Fruit fly (Drosophila melanogaster): ENCODE measurements around the gene Psf1.

Psf1 gene

DNA sequence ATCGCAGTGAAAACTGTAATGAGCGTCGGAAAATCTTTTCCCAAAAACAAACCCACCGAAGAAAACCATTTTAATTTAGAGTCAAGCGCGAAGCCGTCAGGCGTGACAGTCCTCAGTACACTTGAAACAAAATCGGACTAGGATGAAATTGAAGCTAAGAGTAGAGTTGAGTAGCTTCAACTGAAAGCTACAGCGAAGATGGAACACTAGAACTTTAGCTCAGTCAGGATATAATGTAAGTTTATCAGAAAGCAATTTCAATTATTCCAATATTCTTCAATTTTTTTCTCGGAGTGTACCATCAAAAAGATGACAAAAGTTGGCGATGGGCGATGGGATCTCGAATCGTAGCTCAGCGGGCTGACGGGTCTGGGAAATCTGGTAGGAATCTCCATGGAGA, 31.0 kb downstream of the Psf1 start (continued):
- peak; percentile 1 for TF ChIP-seq repo (GFP tag; optimal IDR thresholded peaks at IDR 0.05)
- peak; percentile 53 for TF ChIP-seq tin (GFP tag; optimal IDR thresholded peaks at IDR 0.05)
- peak; percentile 15 for TF ChIP-seq CG15269 (tag; optimal IDR thresholded peaks at IDR 0.05)
- TF ChIP-seq CG3407 (GFP tag; optimal IDR thresholded peaks at IDR 0.05) = peak; percentile 17
- no peak for TF ChIP-seq Trl (optimal IDR thresholded peaks at IDR 0.05)
- peak; percentile 2 for TF ChIP-seq Trl (GFP tag; optimal IDR thresholded peaks at IDR 0.05)
- no peak for TF ChIP-seq CG4730 (GFP tag; IDR thresholded peaks at IDR 0.05)
- TF ChIP-seq CG32532 (GFP tag; IDR thresholded peaks at IDR 0.05) = 0 out of 2 replicates have a peak, but pooled peaks have one; percentile 17
- TF ChIP-seq CG15696 (tag; optimal IDR thresholded peaks at IDR 0.05) = peak; percentile 48
- no peak for TF ChIP-seq mam (GFP tag; optimal IDR thresholded peaks at IDR 0.05)
- peak; percentile 94 for TF ChIP-seq sens (GFP tag)
- TF ChIP-seq CG12659 (GFP tag; optimal IDR thresholded peaks at IDR 0.05) = peak; percentile 1
- peak; percentile 68; the same call in 1 of the 2 replicates for TF ChIP-seq chm (GFP tag; IDR thresholded peaks at IDR 0.05)
- TF ChIP-seq CG4854 (GFP tag; optimal IDR thresholded peaks at IDR 0.05) = no peak
- peak; percentile 44 for TF ChIP-seq grau (tag; optimal IDR thresholded peaks at IDR 0.05)
- no peak for TF ChIP-seq ara (GFP tag; IDR thresholded peaks at IDR 0.05)
- no peak for TF ChIP-seq CG3838 (GFP tag; optimal IDR thresholded peaks at IDR 0.05)
- TF ChIP-seq CG7786 (GFP tag; optimal IDR thresholded peaks at IDR 0.05) = no peak
- no peak for TF ChIP-seq Sox100B (GFP tag; optimal IDR thresholded peaks at IDR 0.05)
- TF ChIP-seq inv (GFP tag; IDR thresholded peaks at IDR 0.05; ENCODE audit: partially characterized antibody) = no peak
- peak; percentile 28 for TF ChIP-seq CG4424 (GFP tag; optimal IDR thresholded peaks at IDR 0.05)
- TF ChIP-seq jing (GFP tag; optimal IDR thresholded peaks at IDR 0.05) = peak; percentile 28
- peak; percentile 65 for TF ChIP-seq sisA (GFP tag; IDR thresholded peaks at IDR 0.05)

DNA sequence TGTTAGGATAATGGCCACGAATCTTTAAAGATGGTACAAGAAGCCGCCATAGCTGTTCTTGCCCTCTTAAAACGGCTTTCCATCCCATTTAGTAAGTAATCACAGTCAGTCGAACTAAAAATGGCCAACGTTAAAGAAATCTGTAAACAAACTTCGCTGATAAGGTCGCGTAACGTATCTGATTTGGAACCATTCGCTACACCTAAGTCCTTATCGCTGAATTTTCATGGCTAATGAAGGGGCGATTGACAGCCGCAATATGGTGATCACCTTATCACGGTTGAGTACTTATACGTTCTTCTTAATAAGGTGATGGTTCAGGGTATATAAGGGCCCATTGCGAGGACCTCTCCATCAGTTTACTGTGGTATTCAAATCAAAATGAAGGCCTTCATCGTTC, 34.9 kb downstream of the Psf1 start, which contains the start of gene LysE:
Gene LysE (plus strand): TSS at position 257 of the 400 bp plus-strand sequence.
- TF ChIP-seq CG1529 (GFP tag; optimal IDR thresholded peaks at IDR 0.05) = no peak
- TF ChIP-seq exex (tag; optimal IDR thresholded peaks at IDR 0.05) = peak; percentile 62
- no peak for TF ChIP-seq CG4404 (GFP tag; IDR thresholded peaks at IDR 0.05)
- peak; percentile 45 for TF ChIP-seq Hey (tag; optimal IDR thresholded peaks at IDR 0.05)
- peak; percentile 8 for TF ChIP-seq sug (tag; optimal IDR thresholded peaks at IDR 0.05)
- TF ChIP-seq Fer1 (GFP tag; optimal IDR thresholded peaks at IDR 0.05) = no peak
- peak; percentile 21 for TF ChIP-seq CG18599 (GFP tag; optimal IDR thresholded peaks at IDR 0.05)
- peak; percentile 42 for TF ChIP-seq grn (GFP tag; optimal IDR thresholded peaks at IDR 0.05)

DNA sequence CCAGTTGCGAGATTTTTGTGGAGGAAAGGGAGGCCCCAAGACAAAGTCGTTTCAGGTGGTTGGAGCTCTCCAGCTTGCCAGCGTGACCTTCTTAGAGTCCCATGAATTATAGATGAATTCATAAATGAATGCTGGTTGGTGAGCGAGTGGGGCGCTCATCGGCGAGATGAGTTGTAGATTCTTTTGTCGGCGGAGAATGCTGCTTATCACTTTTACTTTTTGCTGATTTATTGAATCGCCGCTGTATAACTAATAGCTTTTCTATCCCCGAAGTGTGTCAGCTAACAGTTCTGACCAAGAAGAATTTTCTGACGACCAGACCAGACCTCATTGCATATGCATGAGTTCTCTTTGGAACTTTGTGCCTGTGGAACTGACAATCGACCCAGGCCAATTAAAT, 35.4 kb downstream of the Psf1 start:
- TF ChIP-seq abd-A (tag; optimal IDR thresholded peaks at IDR 0.05) = peak; percentile 3
- no peak for TF ChIP-seq Nf-YA (GFP tag; IDR thresholded peaks at IDR 0.05)
- TF ChIP-seq Poxn (GFP tag; IDR thresholded peaks at IDR 0.05) = no peak
- no peak for TF ChIP-seq hth (optimal IDR thresholded peaks at IDR 0.05)
- TF ChIP-seq NFAT (GFP tag; IDR thresholded peaks at IDR 0.05) = no peak
- TF ChIP-seq vvl (GFP tag; IDR thresholded peaks at IDR 0.05) = peak; percentile 67; the same call in 1 of the 2 replicates
- no peak for TF ChIP-seq CG3065 (GFP tag; optimal IDR thresholded peaks at IDR 0.05)
- no peak for TF ChIP-seq gsb-n (tag; optimal IDR thresholded peaks at IDR 0.05)
- peak; percentile 93 for TF ChIP-seq Blimp-1 (GFP tag; optimal IDR thresholded peaks at IDR 0.05)
